Fruit fly (Drosophila melanogaster) whole organism, wandering third instar larva: ENCODE results near the gene CG43291.

Experiments
- Dif ChIP-seq: fragments of 200-275, 200-300 bp; sonication (Bioruptor generic); optimal IDR thresholded peaks from 2 replicates; lab custom pipeline; 2018; ENCODE audit warnings: missing biosample characterization, missing genetic modification characterization; ENCODE audit not compliant: partially characterized antibody
- Hr83 ChIP-seq: fragments of 200-300 bp; sonication (Bioruptor generic); optimal IDR thresholded peaks from 2 replicates; lab custom pipeline; 2016; ENCODE audit warnings: missing biosample characterization, mild to moderate bottlenecking, missing genetic modification characterization, moderate library complexity; ENCODE audit not compliant: poor library complexity, severe bottlenecking

- TF ChIP-seq Dif (GFP tag; lab: Kevin White, UChicago) (peak; percentile 48), Hr83 (GFP tag; lab: Kevin White, UChicago) (no peak)
Measured at dm6 chr3R:14282215-14283041, 38.0 kb upstream of the CG43291 start.
